Worm (Caenorhabditis elegans) whole organism, mixed stage, embryonic: ENCODE results near the gene slc-9B.2.

Experiments
- bed-3 ChIP-seq: fragments of 200-800 bp; sonication (Bioruptor generic); optimal IDR thresholded peaks from 3 replicates; lab custom pipeline; 2018; ENCODE audit warnings: mild to moderate bottlenecking, missing genetic modification characterization, moderate library complexity, missing compliant biosample characterization
- elt-1 ChIP-seq: sonication (generic microtip); optimal IDR thresholded peaks from 2 replicates; lab custom pipeline; 2017; ENCODE audit warnings: missing genetic modification characterization, mild to moderate bottlenecking, missing compliant biosample characterization, antibody characterized with exemption, moderate library complexity, borderline replicate concordance; ENCODE audit not compliant: insufficient read depth
- elt-3 ChIP-seq: fragments of 150-350 bp; optimal IDR thresholded peaks from 2 replicates; lab custom pipeline; 2014; ENCODE audit warnings: missing biosample characterization, missing genetic modification characterization
- lsy-2 ChIP-seq: fragments of 150-350 bp; optimal IDR thresholded peaks from 2 replicates; lab custom pipeline; 2014; ENCODE audit warnings: missing biosample characterization, missing genetic modification characterization
- mls-2 ChIP-seq: sonication (generic microtip); optimal IDR thresholded peaks from 2 replicates; lab custom pipeline; 2016; ENCODE audit warnings: mild to moderate bottlenecking, missing genetic modification characterization, moderate library complexity, missing compliant biosample characterization
- nhr-12 ChIP-seq: fragments of 150-350 bp; optimal IDR thresholded peaks from 2 replicates; lab custom pipeline; 2014; ENCODE audit warnings: missing biosample characterization, missing genetic modification characterization
- nhr-28 ChIP-seq: fragments of 150-350 bp; optimal IDR thresholded peaks from 2 replicates; lab custom pipeline; 2014; ENCODE audit warnings: missing biosample characterization, missing genetic modification characterization
- nhr-76 ChIP-seq: sonication (generic microtip); optimal IDR thresholded peaks from 2 replicates; lab custom pipeline; 2017; ENCODE audit warnings: missing biosample characterization, missing genetic modification characterization
- snpc-4 ChIP-seq: fragments of 150-350 bp; optimal IDR thresholded peaks from 2 replicates; lab custom pipeline; 2014; ENCODE audit warnings: missing biosample characterization, missing genetic modification characterization
- unc-62 ChIP-seq: fragments of 150-350 bp; optimal IDR thresholded peaks from 2 replicates; lab custom pipeline; 2014; ENCODE audit warnings: missing biosample characterization, missing genetic modification reagents, missing genetic modification characterization
- ztf-11 ChIP-seq: fragments of 150-350 bp; optimal IDR thresholded peaks from 2 replicates; lab custom pipeline; 2014; ENCODE audit warnings: missing biosample characterization, missing genetic modification characterization

ce11 chrV:16346406-16347108 lies 7.7 kb downstream of the slc-9B.2 start, which contains the start of the genes W08G11.5 and W08G11.1:
- TF ChIP-seq ztf-11 (no peak), nhr-28 (tag; lab: Kevin White, UChicago) (no peak), lsy-2 (no peak), elt-1 (tag; lab: Kevin White, UChicago) (no peak), elt-3 (tag; lab: Kevin White, UChicago) (no peak), mls-2 (tag; lab: Kevin White, UChicago) (no peak), bed-3 (GFP tag; lab: Kevin White, UChicago) (no peak), nhr-76 (tag; lab: Kevin White, UChicago) (no peak), snpc-4 (tag; lab: Kevin White, UChicago) (no peak), unc-62 (GFP tag; lab: Kevin White, UChicago) (no peak), nhr-12 (tag; lab: Kevin White, UChicago) (no peak)
